Worm (Caenorhabditis elegans) whole organism, dauer: Measurements from ENCODE around the gene nhr-129.

ENCODE experiments used
- unc-62 ChIP-seq: sonication (generic microtip); optimal IDR thresholded peaks from 2 replicates; lab custom pipeline; 2017; ENCODE audit warnings: missing biosample characterization, missing genetic modification reagents, missing genetic modification characterization

The nhr-129 gene

ce11 chrV:13285284-13285683 is 45.5 kb downstream of the nhr-129 start:
- TF ChIP-seq unc-62 (GFP tag; lab: Kevin White, UChicago) = no peak

DNA sequence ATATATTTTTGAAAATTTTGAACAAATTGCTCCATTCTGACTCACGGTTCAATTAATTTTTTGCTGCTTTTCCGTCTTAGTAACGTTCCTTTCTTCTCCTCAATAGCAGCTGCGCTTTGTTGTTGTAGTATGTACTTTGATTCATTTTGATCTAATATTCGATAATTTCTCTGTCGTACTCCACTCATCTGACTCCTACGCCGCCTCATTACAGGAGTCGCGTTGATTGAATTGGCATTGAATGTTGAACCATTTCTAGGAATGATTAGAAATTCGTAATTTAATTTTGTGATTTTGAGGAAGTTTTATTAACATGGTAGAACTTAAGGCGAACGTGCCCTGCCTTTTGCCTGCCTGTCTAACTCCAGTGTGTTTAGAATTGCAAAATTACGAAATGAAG is 47.9 kb downstream of the nhr-129 start:
- no peak for TF ChIP-seq unc-62 (GFP tag; lab: Kevin White, UChicago)

ce11 chrV:13280382-13280781 is 50.4 kb downstream of the nhr-129 start:
- no peak for TF ChIP-seq unc-62 (GFP tag; lab: Kevin White, UChicago)
